Worm (Caenorhabditis elegans): ENCODE results near the gene nas-29.

The nas-29 gene

DNA sequence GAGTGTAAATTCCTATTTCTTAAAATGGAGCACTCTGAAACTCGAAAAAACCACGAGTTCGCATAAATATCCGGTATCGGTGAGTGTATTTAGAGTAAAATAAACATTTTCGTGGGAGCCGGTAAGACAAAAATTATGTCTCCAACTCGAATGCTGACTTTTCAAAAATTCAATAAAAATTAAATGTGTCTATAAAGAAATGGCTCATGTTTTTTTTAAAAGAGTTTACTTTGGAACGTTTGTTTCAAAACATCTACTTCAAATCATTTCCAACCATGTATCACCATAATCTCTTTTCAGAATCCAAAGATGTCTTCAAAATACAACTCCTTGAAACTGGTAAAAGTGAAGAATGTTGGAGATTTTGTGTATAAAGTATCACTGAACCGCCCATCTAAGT is 783 bp upstream of the nas-29 start, which contains the start of gene F58A6.1:
Gene F58A6.1 (plus strand): TSS at position 301 of the 400 bp plus-strand sequence.
- TF ChIP-seq R02D3.7 (tag; optimal IDR thresholded peaks at IDR 0.05) = no peak
- no peak for TF ChIP-seq mab-5 (tag; optimal IDR thresholded peaks at IDR 0.05)
- no peak for TF ChIP-seq lsy-2 (tag; optimal IDR thresholded peaks at IDR 0.05)
- TF ChIP-seq nhr-23 (tag; optimal IDR thresholded peaks at IDR 0.05) = no peak
- TF ChIP-seq ztf-4 (tag; optimal IDR thresholded peaks at IDR 0.05) = no peak
- no peak for TF ChIP-seq sma-9 (GFP tag; optimal IDR thresholded peaks at IDR 0.05)
- no peak for TF ChIP-seq sma-9 (tag; optimal IDR thresholded peaks at IDR 0.05)
- TF ChIP-seq nhr-21 (tag; optimal IDR thresholded peaks at IDR 0.05) = no peak

DNA sequence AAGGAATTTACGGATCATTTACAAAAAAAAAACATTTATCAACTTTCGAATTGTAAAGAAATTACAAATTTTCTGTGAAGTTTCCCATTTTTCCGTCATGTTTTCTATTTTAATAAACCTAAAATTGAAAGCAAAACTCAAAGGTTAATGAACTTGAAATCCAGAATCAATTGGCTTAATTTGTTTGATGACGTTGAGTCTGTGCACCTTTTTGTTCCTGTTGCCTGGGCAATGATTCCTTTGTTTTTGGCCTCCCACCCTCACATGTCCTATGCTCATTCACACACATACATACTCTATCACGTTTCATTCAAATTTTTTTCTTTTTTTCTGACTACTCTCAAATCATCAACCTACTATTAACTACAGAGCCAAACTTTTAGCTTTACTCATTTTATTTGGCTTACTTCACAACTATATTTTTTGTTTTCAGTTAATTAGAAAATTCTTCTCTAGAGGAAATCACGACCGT is 5.5 kb downstream of the nas-29 start, which contains the start of gene F58A6.2:
Gene F58A6.2 (plus strand): TSS at position 422 of the 472 bp plus-strand sequence.
- no peak for TF ChIP-seq ceh-16 (tag; optimal IDR thresholded peaks at IDR 0.05)
- TF ChIP-seq nhr-12 (tag; optimal IDR thresholded peaks at IDR 0.05) = no peak
- no peak for TF ChIP-seq nhr-23 (tag; optimal IDR thresholded peaks at IDR 0.05)
- no peak for TF ChIP-seq Y55F3AM.14 (GFP tag; optimal IDR thresholded peaks at IDR 0.05)
- TF ChIP-seq unc-39 (tag; optimal IDR thresholded peaks at IDR 0.05) = no peak
- TF ChIP-seq dmd-4 (tag; optimal IDR thresholded peaks at IDR 0.05) = no peak
- TF ChIP-seq ZK546.5 (tag; optimal IDR thresholded peaks at IDR 0.05) = no peak
- TF ChIP-seq mbf-1 (tag; optimal IDR thresholded peaks at IDR 0.05) = no peak
- TF ChIP-seq skn-1 (tag; optimal IDR thresholded peaks at IDR 0.05) = no peak
- no peak for TF ChIP-seq ztf-11 (tag; optimal IDR thresholded peaks at IDR 0.05)
- no peak for TF ChIP-seq ceh-82 (tag; optimal IDR thresholded peaks at IDR 0.05)
- no peak for TF ChIP-seq nhr-237 (tag; optimal IDR thresholded peaks at IDR 0.05)
- no peak for TF ChIP-seq nhr-77 (tag; optimal IDR thresholded peaks at IDR 0.05)
- no peak for TF ChIP-seq blmp-1 (tag; optimal IDR thresholded peaks at IDR 0.05; ENCODE audit: insufficient read depth)
- TF ChIP-seq nhr-10 (tag; optimal IDR thresholded peaks at IDR 0.05) = no peak
- TF ChIP-seq elt-1 (tag; optimal IDR thresholded peaks at IDR 0.05) = no peak
- no peak for TF ChIP-seq zag-1 (tag; optimal IDR thresholded peaks at IDR 0.05)
- no peak for TF ChIP-seq peb-1 (tag; optimal IDR thresholded peaks at IDR 0.05)
- TF ChIP-seq nhr-11 (tag; optimal IDR thresholded peaks at IDR 0.05) = no peak

DNA sequence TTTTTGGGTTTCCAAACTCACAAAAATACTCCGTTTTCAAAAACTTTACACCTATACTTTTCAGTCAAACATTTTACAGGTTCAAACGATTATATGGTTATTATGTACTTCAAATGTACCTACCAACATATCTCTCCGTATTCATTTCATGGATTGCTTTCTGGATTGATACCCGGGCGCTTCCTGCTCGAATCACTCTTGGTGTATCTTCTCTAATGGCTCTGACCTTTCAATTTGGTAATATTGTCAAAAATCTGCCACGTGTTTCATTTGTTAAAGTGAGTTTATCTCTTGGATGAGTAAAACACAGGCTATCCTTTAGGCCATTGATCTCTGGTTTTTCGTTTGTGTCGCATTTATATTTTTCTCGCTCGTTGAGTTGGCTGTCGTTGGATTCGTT is 10.0 kb downstream of the nas-29 start:
- no peak for TF ChIP-seq alr-1 (tag; optimal IDR thresholded peaks at IDR 0.05)
- TF ChIP-seq lin-11 (tag; optimal IDR thresholded peaks at IDR 0.05) = no peak
- no peak for TF ChIP-seq ztf-4 (tag; optimal IDR thresholded peaks at IDR 0.05)
- TF ChIP-seq snpc-4 (tag; optimal IDR thresholded peaks at IDR 0.05) = no peak
- TF ChIP-seq unc-62 (GFP tag; optimal IDR thresholded peaks at IDR 0.05) = no peak
- TF ChIP-seq nhr-237 (tag; optimal IDR thresholded peaks at IDR 0.05) = no peak
- TF ChIP-seq lin-39 (tag; optimal IDR thresholded peaks at IDR 0.05) = no peak
- TF ChIP-seq dmd-4 (tag; optimal IDR thresholded peaks at IDR 0.05) = no peak
- TF ChIP-seq nhr-10 (tag; optimal IDR thresholded peaks at IDR 0.05) = no peak
- TF ChIP-seq ama-1 (optimal IDR thresholded peaks at IDR 0.05) = no peak
- TF ChIP-seq zag-1 (tag; optimal IDR thresholded peaks at IDR 0.05) = no peak
- no peak for TF ChIP-seq sma-3 (GFP tag; optimal IDR thresholded peaks at IDR 0.05)
- no peak for TF ChIP-seq Y55F3AM.14 (GFP tag; optimal IDR thresholded peaks at IDR 0.05)
- TF ChIP-seq unc-39 (tag; optimal IDR thresholded peaks at IDR 0.05) = no peak
- TF ChIP-seq nhr-25 (tag; optimal IDR thresholded peaks at IDR 0.05) = no peak
- no peak for TF ChIP-seq fos-1 (tag; optimal IDR thresholded peaks at IDR 0.05)

ce11 chrII:5130081-5130480 is 11.8 kb downstream of the nas-29 start, which contains the start of gene lgc-56:
TSS of gene lgc-56 (plus strand) at chrII:5130381.
- TF ChIP-seq lsy-2 (tag; optimal IDR thresholded peaks at IDR 0.05) (no peak), sem-4 (tag; optimal IDR thresholded peaks at IDR 0.05) (no peak), elt-3 (tag; optimal IDR thresholded peaks at IDR 0.05) (no peak), blmp-1 (tag; optimal IDR thresholded peaks at IDR 0.05; ENCODE audit: insufficient read depth) (no peak), nhr-237 (tag; optimal IDR thresholded peaks at IDR 0.05) (no peak), peb-1 (tag; optimal IDR thresholded peaks at IDR 0.05) (no peak), ztf-1 (GFP tag; conservative IDR thresholded peaks at IDR 0.05) (no peak), lin-39 (tag; optimal IDR thresholded peaks at IDR 0.05) (no peak), unc-39 (tag; optimal IDR thresholded peaks at IDR 0.05) (no peak), sma-9 (GFP tag; optimal IDR thresholded peaks at IDR 0.05) (no peak), sma-9 (tag; optimal IDR thresholded peaks at IDR 0.05) (no peak), fos-1 (tag; optimal IDR thresholded peaks at IDR 0.05) (no peak), C34F6.9 (tag; optimal IDR thresholded peaks at IDR 0.05) (no peak), ceh-16 (tag; optimal IDR thresholded peaks at IDR 0.05) (no peak), nhr-11 (tag; optimal IDR thresholded peaks at IDR 0.05) (no peak), nhr-25 (tag; optimal IDR thresholded peaks at IDR 0.05) (no peak), nhr-129 (tag; optimal IDR thresholded peaks at IDR 0.05) (no peak), gmeb-1 (tag; optimal IDR thresholded peaks at IDR 0.05) (no peak), nhr-21 (tag; optimal IDR thresholded peaks at IDR 0.05) (no peak), ztf-11 (tag; optimal IDR thresholded peaks at IDR 0.05) (no peak)
